Fruit fly (Drosophila melanogaster): ENCODE results near the gene Hsp60A.

The Hsp60A gene

dm6 chrX:11081242-11081641, 27.0 kb upstream of the Hsp60A start (continued):
- no peak for TF ChIP-seq BEAF-32 (GFP tag; optimal IDR thresholded peaks at IDR 0.05)
- TF ChIP-seq da (GFP tag; optimal IDR thresholded peaks at IDR 0.05), result no peak
- TF ChIP-seq lilli (GFP tag; optimal IDR thresholded peaks at IDR 0.05), result no peak
- no peak for TF ChIP-seq fd102C (GFP tag; optimal IDR thresholded peaks at IDR 0.05)
- no peak for TF ChIP-seq sug (tag; optimal IDR thresholded peaks at IDR 0.05)
- TF ChIP-seq kni (GFP tag; optimal IDR thresholded peaks at IDR 0.05), result no peak
- no peak for TF ChIP-seq TFAM (GFP tag; optimal IDR thresholded peaks at IDR 0.05)
- TF ChIP-seq yki (optimal IDR thresholded peaks at IDR 0.05), result no peak
- TF ChIP-seq CG11695 (GFP tag; IDR thresholded peaks at IDR 0.05), result peak; percentile 69; the same call in 1 of the 3 replicates
- peak; percentile 28; the same call in 1 of the 2 replicates for TF ChIP-seq HLH3B (GFP tag; IDR thresholded peaks at IDR 0.05)
- TF ChIP-seq Pdp1 (GFP tag; optimal IDR thresholded peaks at IDR 0.05), result peak in 1 of 2 experiments; percentile 36
- no peak for TF ChIP-seq al (GFP tag; IDR thresholded peaks at IDR 0.05)
- TF ChIP-seq crc (GFP tag; optimal IDR thresholded peaks at IDR 0.05), result no peak
- TF ChIP-seq ewg (GFP tag; optimal IDR thresholded peaks at IDR 0.05), result peak; percentile 3
- peak; percentile 31 for TF ChIP-seq fd3F (GFP tag; optimal IDR thresholded peaks at IDR 0.05)
- TF ChIP-seq CG14014 (GFP tag; IDR thresholded peaks at IDR 0.05), result peak; percentile 10; the same call in 1 of the 2 replicates
- TF ChIP-seq Asciz (GFP tag; optimal IDR thresholded peaks at IDR 0.05), result peak; percentile 2
- no peak for TF ChIP-seq Side (GFP tag; optimal IDR thresholded peaks at IDR 0.05)
- no peak for TF ChIP-seq ato (GFP tag; IDR thresholded peaks at IDR 0.05; ENCODE audit: partially characterized antibody)
- peak; percentile 2 for TF ChIP-seq CG13624 (GFP tag; optimal IDR thresholded peaks at IDR 0.05)
- TF ChIP-seq Optix (GFP tag; IDR thresholded peaks at IDR 0.05), result no peak
- TF ChIP-seq CG17802 (tag; optimal IDR thresholded peaks at IDR 0.05), result no peak
- no peak for TF ChIP-seq CG4282 (GFP tag; optimal IDR thresholded peaks at IDR 0.05)
- TF ChIP-seq sna (GFP tag; IDR thresholded peaks at IDR 0.05; ENCODE audit: partially characterized antibody), result no peak
- TF ChIP-seq CG6654 (GFP tag; optimal IDR thresholded peaks at IDR 0.05), result no peak
- TF ChIP-seq shn (GFP tag; optimal IDR thresholded peaks at IDR 0.05), result peak; percentile 16
- TF ChIP-seq CG8089 (GFP tag; optimal IDR thresholded peaks at IDR 0.05), result no peak
- 0 out of 3 replicates have a peak, but pooled peaks have one; percentile 26 for TF ChIP-seq CG7357 (GFP tag; IDR thresholded peaks at IDR 0.05)
- no peak for TF ChIP-seq sqz (GFP tag; optimal IDR thresholded peaks at IDR 0.05)
- TF ChIP-seq Atf3 (GFP tag; optimal IDR thresholded peaks at IDR 0.05), result no peak
- TF ChIP-seq CG15601 (tag; optimal IDR thresholded peaks at IDR 0.05), result no peak
- TF ChIP-seq lola (GFP tag; optimal IDR thresholded peaks at IDR 0.05), result no peak
- TF ChIP-seq Sox100B (GFP tag; optimal IDR thresholded peaks at IDR 0.05), result no peak
- TF ChIP-seq stc (GFP tag; IDR thresholded peaks at IDR 0.05), result no peak
- TF ChIP-seq CG9817 (tag; optimal IDR thresholded peaks at IDR 0.05), result peak; percentile 50
- TF ChIP-seq CG9876 (GFP tag; optimal IDR thresholded peaks at IDR 0.05), result no peak
- peak in 1 of 2 experiments; percentile 51 for TF ChIP-seq bsh (GFP tag; optimal IDR thresholded peaks at IDR 0.05)
- TF ChIP-seq CG1603 (tag; optimal IDR thresholded peaks at IDR 0.05), result no peak
- peak; percentile 4 for TF ChIP-seq CG1529 (GFP tag; optimal IDR thresholded peaks at IDR 0.05)
- no peak for TF ChIP-seq gsb (GFP tag; IDR thresholded peaks at IDR 0.05)
- no peak for TF ChIP-seq tap (tag; optimal IDR thresholded peaks at IDR 0.05)
- peak; percentile 43; the same call in 1 of the 2 replicates for TF ChIP-seq CG7372 (GFP tag; IDR thresholded peaks at IDR 0.05)
- TF ChIP-seq pzg (GFP tag; optimal IDR thresholded peaks at IDR 0.05), result no peak
- TF ChIP-seq CG11560 (tag; IDR thresholded peaks at IDR 0.05), result no peak
- TF ChIP-seq Doc3 (GFP tag; IDR thresholded peaks at IDR 0.05; ENCODE audit: partially characterized antibody), result no peak
- TF ChIP-seq CG14441 (GFP tag; IDR thresholded peaks at IDR 0.05), result peak; percentile 51; the same call in 1 of the 2 replicates
- no peak for TF ChIP-seq nerfin-1 (tag; optimal IDR thresholded peaks at IDR 0.05)
- TF ChIP-seq Sin3A (optimal IDR thresholded peaks at IDR 0.05), result no peak
- TF ChIP-seq CG6683 (GFP tag; optimal IDR thresholded peaks at IDR 0.05), result no peak
- peak; percentile 40; the same call in 1 of the 2 replicates for TF ChIP-seq CG31441 (GFP tag; IDR thresholded peaks at IDR 0.05)
- no peak for TF ChIP-seq Sry-δ (GFP tag; optimal IDR thresholded peaks at IDR 0.05)
